Worm (Caenorhabditis elegans) whole organism, L4/young adult: ENCODE measurements around the gene ppk-3.

ENCODE experiments used
- W03F9.2 ChIP-seq: fragments of 150-350 bp; optimal IDR thresholded peaks from 2 replicates; lab custom pipeline; 2014; ENCODE audit warnings: missing biosample characterization, missing genetic modification characterization
- dao-5 ChIP-seq: sonication (generic microtip); optimal IDR thresholded peaks from 2 replicates; lab custom pipeline; 2016; ENCODE audit warnings: missing genotype, missing genetic modification characterization, moderate library complexity, missing compliant biosample characterization
- him-1 ChIP-seq: sonication (generic microtip); optimal IDR thresholded peaks from 2 replicates; lab custom pipeline; 2016; ENCODE audit warnings: missing genotype, missing genetic modification reagents, missing genetic modification characterization, missing compliant biosample characterization

ce11 chrX:12935694-12936093, 39.8 kb downstream of the ppk-3 start:
- TF ChIP-seq him-1 (tag; lab: Kevin White, UChicago) = no peak
- TF ChIP-seq W03F9.2 (tag; lab: Kevin White, UChicago) = no peak
- no peak for TF ChIP-seq dao-5 (tag; lab: Kevin White, UChicago)
